Worm (Caenorhabditis elegans) whole organism, late embryonic: ENCODE data around the gene T13C2.2.
A peak's percentile ranks its signal among the peaks of the same experiment; 100 is the strongest.
"Not testable (repeated sequence)": the region's sequence is repeated elsewhere in the genome, so short reads cannot be mapped to it uniquely, and the experiment has no call there.

Experiments used
- C38D4.7 ChIP-seq: fragments of 200-800 bp; sonication (Bioruptor generic); optimal IDR thresholded peaks from 2 replicates; lab custom pipeline; 2018; ENCODE audit warnings: mild to moderate bottlenecking, missing genetic modification characterization, moderate library complexity, missing compliant biosample characterization
- F13H6.1 ChIP-seq: sonication (generic microtip); optimal IDR thresholded peaks from 2 replicates; lab custom pipeline; 2016; ENCODE audit warnings: missing genetic modification characterization, missing compliant biosample characterization
- K09A11.1 ChIP-seq: sonication (generic microtip); optimal IDR thresholded peaks from 2 replicates; lab custom pipeline; 2017; ENCODE audit warnings: antibody characterized with exemption, mild to moderate bottlenecking, missing genetic modification characterization, missing compliant biosample characterization; ENCODE audit not compliant: insufficient read depth
- ceh-14 ChIP-seq: sonication (generic microtip); optimal IDR thresholded peaks from 2 replicates; lab custom pipeline; 2016; ENCODE audit warnings: missing genotype, missing genetic modification characterization, missing compliant biosample characterization
- ceh-18 ChIP-seq: sonication (generic microtip); optimal IDR thresholded peaks from 2 replicates; lab custom pipeline; 2016; ENCODE audit warnings: missing genetic modification characterization, missing compliant biosample characterization
- ceh-19 ChIP-seq: fragments of 200-800 bp; sonication (Bioruptor generic); optimal IDR thresholded peaks from 2 replicates; lab custom pipeline; 2018; ENCODE audit warnings: mild to moderate bottlenecking, missing genetic modification characterization, missing compliant biosample characterization
- ceh-24 ChIP-seq: sonication (generic microtip); optimal IDR thresholded peaks from 2 replicates; lab custom pipeline; 2016; ENCODE audit warnings: mild to moderate bottlenecking, missing genetic modification characterization, missing compliant biosample characterization
- ceh-45 ChIP-seq: fragments of 200-800 bp; sonication (Bioruptor generic); IDR thresholded peaks from 2 replicates; pipeline ENCODE4 v1.3.6; 2022; ENCODE audit warnings: missing genetic modification reagents, missing genetic modification characterization, missing compliant biosample characterization
- ceh-48 ChIP-seq: sonication (generic microtip); optimal IDR thresholded peaks from 2 replicates; lab custom pipeline; 2016; ENCODE audit warnings: missing genetic modification characterization, inconsistent platforms, missing compliant biosample characterization
- che-1 ChIP-seq: sonication (generic microtip); optimal IDR thresholded peaks from 2 replicates; lab custom pipeline; 2016; ENCODE audit warnings: mild to moderate bottlenecking, missing genetic modification characterization, missing compliant biosample characterization
- dve-1 ChIP-seq: sonication (generic microtip); optimal IDR thresholded peaks from 2 replicates; lab custom pipeline; 2017; ENCODE audit warnings: antibody characterized with exemption, mild to moderate bottlenecking, missing genetic modification characterization, missing compliant biosample characterization
- fkh-10 ChIP-seq: fragments of 150-350 bp; optimal IDR thresholded peaks from 2 replicates; lab custom pipeline; 2014; ENCODE audit warnings: missing biosample characterization, missing genetic modification reagents, missing genetic modification characterization
- fkh-6 ChIP-seq: sonication (generic microtip); optimal IDR thresholded peaks from 2 replicates; lab custom pipeline; 2016; ENCODE audit warnings: missing genetic modification characterization, missing compliant biosample characterization
- gmeb-2 ChIP-seq: sonication (generic microtip); optimal IDR thresholded peaks from 2 replicates; lab custom pipeline; 2016; ENCODE audit warnings: missing genetic modification characterization, inconsistent platforms, missing compliant biosample characterization
- hlh-13 ChIP-seq: fragments of 200-800 bp; sonication (Bioruptor generic); optimal IDR thresholded peaks from 2 replicates; lab custom pipeline; 2018; ENCODE audit warnings: mild to moderate bottlenecking, missing genetic modification characterization, missing compliant biosample characterization
- hlh-15 ChIP-seq: sonication (generic microtip); optimal IDR thresholded peaks from 2 replicates; lab custom pipeline; 2016; ENCODE audit warnings: missing genetic modification characterization, missing compliant biosample characterization
- hlh-30 ChIP-seq: sonication (generic microtip); optimal IDR thresholded peaks from 2 replicates; lab custom pipeline; 2017; ENCODE audit warnings: antibody characterized with exemption, missing genetic modification characterization, missing compliant biosample characterization; ENCODE audit not compliant: insufficient read depth
- hlh-6 ChIP-seq: sonication (generic microtip); optimal IDR thresholded peaks from 2 replicates; lab custom pipeline; 2016; ENCODE audit warnings: missing genotype, missing genetic modification characterization, missing compliant biosample characterization
- hlh-8 ChIP-seq: sonication (generic microtip); optimal IDR thresholded peaks from 2 replicates; lab custom pipeline; 2016; ENCODE audit warnings: missing genotype, missing genetic modification characterization, missing compliant biosample characterization
- madf-2 ChIP-seq: sonication (generic microtip); optimal IDR thresholded peaks from 2 replicates; lab custom pipeline; 2017; ENCODE audit warnings: missing genetic modification characterization, missing compliant biosample characterization
- mec-3 ChIP-seq: sonication (generic microtip); optimal IDR thresholded peaks from 2 replicates; lab custom pipeline; 2016; ENCODE audit warnings: borderline replicate concordance, missing genetic modification characterization, missing compliant biosample characterization
- pag-3 ChIP-seq: sonication (generic microtip); optimal IDR thresholded peaks from 2 replicates; lab custom pipeline; 2016; ENCODE audit warnings: missing compliant biosample characterization, missing genetic modification characterization, borderline replicate concordance
- pha-4 ChIP-seq: fragments of 150-350 bp; optimal IDR thresholded peaks from 2 replicates; lab custom pipeline; 2018; ENCODE audit warnings: missing biosample characterization, missing genetic modification reagents, missing genetic modification characterization
- rnt-1 ChIP-seq: sonication (generic microtip); optimal IDR thresholded peaks from 2 replicates; lab custom pipeline; 2016; ENCODE audit warnings: missing genetic modification characterization, missing compliant biosample characterization
- sdc-2 ChIP-seq: sonication (generic microtip); optimal IDR thresholded peaks from 2 replicates; lab custom pipeline; 2016; ENCODE audit warnings: missing genotype, missing genetic modification characterization, missing compliant biosample characterization
- sox-2 ChIP-seq: fragments of 200-800 bp; sonication (Bioruptor generic); IDR thresholded peaks from 2 replicates; pipeline ENCODE4 v1.3.6; 2022; ENCODE audit warnings: missing genetic modification reagents, missing genetic modification characterization, missing compliant biosample characterization
- unc-3 ChIP-seq, 2 experiments: fragments of 200-800 bp in 1 of 2; sonication (Bioruptor generic) in 1 of 2; sonication (generic microtip) in 1 of 2; conservative IDR thresholded peaks in 1 of 2; optimal IDR thresholded peaks in 1 of 2; 2 replicates each; pipeline versions ENCODE4 v1.3.6 to Lab custom; 2016 to 2022; ENCODE audit warnings: missing compliant biosample characterization in 2 of 2, missing genetic modification characterization in 2 of 2, missing genetic modification reagents in 1 of 2
- unc-42 ChIP-seq: sonication (generic microtip); optimal IDR thresholded peaks from 2 replicates; lab custom pipeline; 2016; ENCODE audit warnings: missing genotype, missing genetic modification characterization, missing compliant biosample characterization
- unc-86 ChIP-seq: sonication (generic microtip); optimal IDR thresholded peaks from 2 replicates; lab custom pipeline; 2016; ENCODE audit warnings: missing genetic modification characterization, missing compliant biosample characterization
- ztf-16 ChIP-seq: sonication (generic microtip); optimal IDR thresholded peaks from 2 replicates; lab custom pipeline; 2017; ENCODE audit warnings: missing genetic modification characterization, missing compliant biosample characterization

The T13C2.2 gene

ce11 chrII:6756232-6756631, 35.8 kb upstream of the T13C2.2 start, which contains the start of gene F41G3.3:
TSS of gene F41G3.3 (plus strand) at chrII:6756532.
- TF ChIP-seq fkh-10 (no peak), ceh-45 (no peak), mec-3 (no peak), ceh-19 (GFP tag; lab: Kevin White, UChicago) (no peak), madf-2 (tag; lab: Kevin White, UChicago) (no peak), rnt-1 (tag; lab: Kevin White, UChicago) (no peak), C38D4.7 (GFP tag; lab: Kevin White, UChicago) (no peak)

- TF ChIP-seq hlh-8 (tag; lab: Kevin White, UChicago) (no peak), hlh-13 (GFP tag; lab: Kevin White, UChicago) (no peak), pha-4 (no peak), sdc-2 (tag; lab: Kevin White, UChicago) (no peak), dve-1 (no peak), ceh-24 (tag; lab: Kevin White, UChicago) (no peak), K09A11.1 (tag; lab: Kevin White, UChicago) (no peak), sox-2 (GFP tag; lab: Robert Waterston, UW) (no peak), ztf-16 (tag; lab: Kevin White, UChicago) (no peak), hlh-15 (tag; lab: Kevin White, UChicago) (no peak), hlh-6 (tag; lab: Kevin White, UChicago) (no peak), rnt-1 (tag; lab: Kevin White, UChicago) (no peak), pag-3 (tag; lab: Kevin White, UChicago) (no peak), unc-86 (no peak), ceh-18 (no peak), fkh-6 (tag; lab: Kevin White, UChicago) (no peak)
Observed at ce11 chrII:6764734-6765133, 27.3 kb upstream of the T13C2.2 start, which contains the start of gene nlp-50. TSS of gene nlp-50 (plus strand) at chrII:6765034.

ce11 chrII:6768014-6768413, 24.0 kb upstream of the T13C2.2 start, which contains the start of gene F41G3.18:
TSS of gene F41G3.18 (plus strand) at chrII:6768314.
- TF ChIP-seq gmeb-2, result no peak

ce11 chrII:6770030-6770429, 22.0 kb upstream of the T13C2.2 start:
- TF ChIP-seq pha-4 (no peak), F13H6.1 (tag; lab: Kevin White, UChicago) (no peak), che-1 (tag; lab: Kevin White, UChicago) (no peak)
- TF ChIP-seq, all 69 proteins: peak for 0

- TF ChIP-seq hlh-30 (tag; lab: Kevin White, UChicago) (no peak), unc-3 (GFP tag; conservative IDR thresholded peaks at IDR 0.05; lab: Robert Waterston, UW) (no peak), unc-3 (tag; optimal IDR thresholded peaks at IDR 0.05; lab: Kevin White, UChicago) (peak; percentile 34), unc-42 (tag; lab: Kevin White, UChicago) (peak; percentile 29), hlh-8 (tag; lab: Kevin White, UChicago) (no peak), che-1 (tag; lab: Kevin White, UChicago) (no peak)
Observed at ce11 chrII:6772482-6772881, 19.5 kb upstream of the T13C2.2 start.

- not testable (repeated sequence) for TF ChIP-seq ceh-14, F13H6.1, ceh-48 (tag; lab: Kevin White, UChicago)
- TF ChIP-seq, all 69 proteins: peak for 0; not testable (repeated sequence) for 69
Observed at ce11 chrII:6775076-6775475, 16.9 kb upstream of the T13C2.2 start, which contains the start of gene agr-1. TSS of gene agr-1 (minus strand) at chrII:6775176.
